Fruit fly (Drosophila melanogaster): ENCODE data around the gene CG11698.

CG11698 gene

DNA sequence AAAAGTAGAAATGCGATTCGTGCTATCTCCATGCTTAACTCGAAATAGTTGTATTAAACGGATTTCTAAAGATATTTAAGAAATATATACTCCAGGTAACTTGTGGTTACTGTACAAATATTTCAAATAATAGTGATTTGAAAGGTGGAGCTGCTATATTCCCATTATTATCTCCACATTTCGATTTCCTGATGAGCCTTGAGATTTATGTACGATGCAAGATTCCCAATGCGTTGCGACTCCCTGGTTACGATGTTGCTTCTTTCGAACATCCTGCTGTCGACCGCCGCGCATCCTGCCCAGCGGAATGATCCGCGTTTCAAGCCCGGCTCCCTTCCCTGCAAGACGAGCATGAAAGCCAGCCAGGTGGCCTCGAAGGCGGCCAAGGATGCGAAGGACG is at the start of gene CG11698, which contains the start of gene CG11694:
CG11698 (plus strand) TSS at position 152 of the 400 bp plus-strand sequence.
CG11694 (minus strand) TSS at position 101 of the 400 bp plus-strand sequence.
- TF ChIP-seq Dll (optimal IDR thresholded peaks at IDR 0.05) (no peak), EcR (GFP tag; optimal IDR thresholded peaks at IDR 0.05) (no peak), psq (optimal IDR thresholded peaks at IDR 0.05) (no peak), usp (GFP tag; optimal IDR thresholded peaks at IDR 0.05) (no peak), CG8478 (optimal IDR thresholded peaks at IDR 0.05) (no peak), pan (optimal IDR thresholded peaks at IDR 0.05) (no peak)

DNA sequence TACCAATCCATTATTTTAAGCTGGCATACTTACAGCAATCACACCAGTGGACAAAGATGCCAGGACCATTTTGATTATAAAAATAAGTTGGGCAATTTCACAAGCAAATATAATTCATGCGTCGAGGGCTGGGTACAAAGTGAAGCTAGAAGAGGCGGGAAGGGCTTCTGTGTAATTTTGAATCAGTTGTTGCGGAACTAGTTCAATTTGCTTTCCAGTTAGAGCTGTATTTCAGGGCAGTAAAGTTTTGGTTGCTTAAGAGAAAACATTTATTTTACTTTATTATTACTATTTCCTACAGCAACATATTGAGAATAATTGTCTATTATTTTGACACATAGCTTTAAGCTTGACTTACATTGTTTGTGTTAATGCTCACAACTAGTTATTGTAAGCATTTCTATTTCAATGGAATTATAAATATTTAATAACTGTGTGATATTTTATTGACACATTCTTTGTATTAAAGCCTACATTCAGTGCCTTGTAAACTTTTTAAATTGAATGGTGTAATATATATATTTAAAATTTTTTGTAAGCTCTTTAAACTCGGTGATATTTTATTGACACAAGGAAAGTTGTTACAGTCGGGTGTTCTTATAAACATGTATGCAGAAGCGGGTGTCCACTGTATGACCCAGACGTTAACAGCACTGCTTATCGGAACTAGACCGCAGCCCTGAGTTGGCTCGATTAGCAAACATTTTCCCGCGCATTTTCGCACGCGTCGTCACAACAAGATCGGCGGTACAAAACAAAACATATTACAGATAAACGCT is 47.5 kb upstream of the CG11698 start, which contains the start of the genes RPA1 and Mcm2:
RPA1 (minus strand) TSS at position 150 of the 779 bp plus-strand sequence.
Mcm2 (plus strand) TSS at position 669 of the 779 bp plus-strand sequence.
- TF ChIP-seq EcR (GFP tag; optimal IDR thresholded peaks at IDR 0.05) (no peak), usp (GFP tag; optimal IDR thresholded peaks at IDR 0.05) (no peak), pan (optimal IDR thresholded peaks at IDR 0.05) (no peak), psq (optimal IDR thresholded peaks at IDR 0.05) (no peak), Dll (optimal IDR thresholded peaks at IDR 0.05) (no peak), CG8478 (optimal IDR thresholded peaks at IDR 0.05) (no peak)

DNA sequence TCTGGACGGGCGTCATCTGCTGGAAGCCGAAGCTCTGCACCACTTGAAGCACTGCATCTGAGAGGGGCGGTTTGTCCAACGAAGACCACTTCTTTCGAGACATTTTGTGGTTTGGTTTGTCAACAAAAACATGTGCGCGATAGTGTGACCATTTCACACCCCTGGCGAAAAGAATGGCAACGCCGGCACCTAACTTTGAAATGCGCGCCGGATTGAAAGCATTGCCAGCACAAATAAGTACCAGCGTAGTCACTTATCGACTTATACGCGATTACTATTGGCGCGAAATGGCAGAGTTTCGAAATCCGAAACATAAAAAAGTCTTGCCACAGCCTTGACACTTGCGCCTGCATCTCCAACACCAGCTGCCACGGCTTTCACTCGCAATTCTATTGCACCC is 42.2 kb upstream of the CG11698 start, which contains the start of gene CG9630:
CG9630 (minus strand) TSS at position 157 of the 400 bp plus-strand sequence.
- TF ChIP-seq usp (GFP tag; optimal IDR thresholded peaks at IDR 0.05): no peak
- TF ChIP-seq pan (optimal IDR thresholded peaks at IDR 0.05): no peak
- no peak for TF ChIP-seq psq (optimal IDR thresholded peaks at IDR 0.05)
- TF ChIP-seq CG8478 (optimal IDR thresholded peaks at IDR 0.05): no peak
- TF ChIP-seq Dll (optimal IDR thresholded peaks at IDR 0.05): no peak
- TF ChIP-seq EcR (GFP tag; optimal IDR thresholded peaks at IDR 0.05): no peak

DNA sequence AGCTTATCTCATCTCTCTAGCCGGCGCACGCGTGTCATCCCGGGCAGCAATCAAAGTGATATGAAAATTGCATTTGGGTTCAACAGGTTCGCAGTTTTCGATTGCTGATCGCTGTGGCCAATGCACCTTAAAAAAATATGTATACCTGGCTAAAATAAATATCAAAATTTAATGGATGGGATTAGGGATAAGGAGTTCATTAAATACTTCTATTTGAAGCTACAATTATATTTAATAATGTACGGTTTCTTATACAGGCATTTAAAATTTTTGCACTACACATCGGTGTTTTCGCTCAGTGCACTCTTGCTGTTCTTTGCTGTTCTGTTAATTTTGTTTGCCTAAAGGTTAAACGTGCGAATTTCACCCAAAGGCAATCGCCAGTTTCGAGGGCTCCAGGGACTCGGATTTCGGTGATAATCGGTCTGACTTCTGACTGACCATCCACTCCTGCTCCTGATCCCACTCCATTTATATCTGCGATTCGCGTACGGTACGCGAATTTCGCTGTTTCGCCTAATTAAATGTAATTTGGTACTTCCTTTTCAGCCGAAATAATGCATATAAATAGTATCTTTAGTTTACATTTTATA is 39.3 kb upstream of the CG11698 start:
- no peak for TF ChIP-seq psq (optimal IDR thresholded peaks at IDR 0.05)
- no peak for TF ChIP-seq usp (GFP tag; optimal IDR thresholded peaks at IDR 0.05)
- no peak for TF ChIP-seq EcR (GFP tag; optimal IDR thresholded peaks at IDR 0.05)
- no peak for TF ChIP-seq Dll (optimal IDR thresholded peaks at IDR 0.05)
- no peak for TF ChIP-seq pan (optimal IDR thresholded peaks at IDR 0.05)

DNA sequence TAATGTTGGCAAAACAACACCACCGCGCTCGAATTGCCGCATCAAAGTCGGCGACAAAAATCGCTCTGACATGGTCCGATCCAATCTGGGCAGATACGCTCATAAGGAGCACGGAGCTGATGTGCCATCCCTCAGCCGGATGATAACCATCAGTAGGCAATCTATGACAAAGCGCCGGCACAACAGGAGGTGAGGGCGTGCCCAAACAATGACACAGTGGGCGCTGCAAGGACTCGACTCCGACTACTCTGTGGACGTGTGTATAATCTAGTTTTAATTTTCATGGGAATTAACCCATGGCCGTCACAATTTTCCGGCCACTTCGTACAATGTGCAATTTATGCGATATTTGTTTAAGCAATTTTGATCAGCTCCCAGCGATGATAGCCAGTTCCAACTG is 37.0 kb upstream of the CG11698 start:
- TF ChIP-seq psq (optimal IDR thresholded peaks at IDR 0.05) (no peak), usp (GFP tag; optimal IDR thresholded peaks at IDR 0.05) (no peak), Dll (optimal IDR thresholded peaks at IDR 0.05) (no peak), CG8478 (optimal IDR thresholded peaks at IDR 0.05) (no peak), EcR (GFP tag; optimal IDR thresholded peaks at IDR 0.05) (no peak), pan (optimal IDR thresholded peaks at IDR 0.05) (no peak)

DNA sequence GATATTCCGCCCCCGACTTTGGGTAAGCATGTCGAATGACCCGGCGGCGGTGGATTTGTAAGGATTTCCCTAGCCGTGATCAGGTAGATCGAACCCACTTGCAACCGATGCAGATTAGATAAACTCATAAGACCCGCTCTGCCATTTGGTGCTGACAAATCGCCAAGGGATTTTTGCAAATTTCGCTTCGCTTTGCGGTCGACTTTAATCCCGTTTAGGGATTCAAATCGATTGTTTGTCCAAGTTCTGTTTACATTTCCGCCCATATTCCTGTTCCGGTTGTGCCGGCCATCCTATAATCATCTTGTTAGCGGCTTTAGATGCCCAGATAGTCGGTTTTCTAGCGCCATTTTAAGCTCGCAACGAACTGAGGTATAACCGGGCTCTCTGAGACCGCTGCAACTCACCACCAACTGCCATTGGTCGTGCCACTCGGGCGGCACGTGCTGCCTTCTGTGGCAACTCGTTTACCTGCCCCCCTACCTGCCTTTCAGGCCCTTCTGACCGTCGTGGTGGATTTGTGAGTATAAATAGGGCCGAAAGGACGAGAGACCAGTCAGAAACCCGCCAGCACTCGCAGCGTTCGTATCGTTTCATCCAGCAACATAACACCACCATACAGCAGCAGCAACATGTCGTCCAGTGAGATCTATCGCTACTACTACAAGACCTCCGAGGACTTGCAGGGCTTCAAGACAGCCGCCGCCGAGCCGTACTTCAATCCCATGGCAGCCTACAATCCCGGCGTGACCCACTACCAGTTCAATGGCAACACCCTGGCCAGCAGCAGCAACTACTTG is 34.3 kb upstream of the CG11698 start, which contains the start of gene ato:
ato (plus strand) TSS at position 559 of the 800 bp plus-strand sequence.
- TF ChIP-seq CG8478 (optimal IDR thresholded peaks at IDR 0.05) (no peak), pan (optimal IDR thresholded peaks at IDR 0.05) (no peak), psq (optimal IDR thresholded peaks at IDR 0.05) (no peak), usp (GFP tag; optimal IDR thresholded peaks at IDR 0.05) (no peak), EcR (GFP tag; optimal IDR thresholded peaks at IDR 0.05) (no peak), Dll (optimal IDR thresholded peaks at IDR 0.05) (no peak)

DNA sequence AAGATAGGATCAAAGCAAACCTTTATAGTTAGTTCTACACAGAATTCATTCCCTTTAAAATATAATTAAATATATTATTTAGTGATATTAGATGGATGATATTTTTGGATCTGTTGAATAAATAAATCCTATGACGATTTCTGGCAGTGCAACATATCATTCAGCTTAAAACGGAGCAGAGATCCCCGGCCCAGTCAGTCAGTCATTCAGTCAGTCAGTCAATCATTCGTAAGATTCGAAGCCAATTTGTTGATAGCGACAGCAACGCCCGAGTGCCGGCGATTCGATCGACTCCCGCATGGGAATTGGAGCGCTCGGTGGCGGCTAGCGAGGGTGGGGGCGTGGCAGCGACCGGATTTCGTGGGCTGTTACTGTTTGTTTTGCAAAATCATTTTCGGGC is 32.0 kb upstream of the CG11698 start:
- TF ChIP-seq pan (optimal IDR thresholded peaks at IDR 0.05) (no peak), usp (GFP tag; optimal IDR thresholded peaks at IDR 0.05) (no peak)

DNA sequence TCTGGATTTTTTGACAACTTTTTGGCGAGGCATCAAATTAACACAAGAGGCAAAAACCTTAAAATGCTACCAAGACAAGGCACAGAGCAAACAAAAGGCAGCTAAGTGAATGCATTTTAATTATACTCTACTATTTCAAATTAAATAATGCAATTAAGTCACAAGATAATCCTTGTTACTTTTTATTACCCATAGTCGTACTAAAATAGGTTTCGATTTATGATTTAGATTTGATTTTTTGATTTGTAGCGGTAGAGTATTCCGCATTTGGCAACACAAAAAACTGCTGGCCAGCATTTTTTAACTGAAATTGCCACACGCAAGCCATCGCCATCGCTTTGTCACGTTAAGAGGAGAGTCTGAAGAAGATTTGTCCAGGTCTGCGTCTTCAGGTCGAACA is 29.3 kb upstream of the CG11698 start:
- TF ChIP-seq pan (optimal IDR thresholded peaks at IDR 0.05) (no peak), CG8478 (optimal IDR thresholded peaks at IDR 0.05) (no peak), psq (optimal IDR thresholded peaks at IDR 0.05) (no peak), Dll (optimal IDR thresholded peaks at IDR 0.05) (no peak), EcR (GFP tag; optimal IDR thresholded peaks at IDR 0.05) (no peak), usp (GFP tag; optimal IDR thresholded peaks at IDR 0.05) (no peak)

DNA sequence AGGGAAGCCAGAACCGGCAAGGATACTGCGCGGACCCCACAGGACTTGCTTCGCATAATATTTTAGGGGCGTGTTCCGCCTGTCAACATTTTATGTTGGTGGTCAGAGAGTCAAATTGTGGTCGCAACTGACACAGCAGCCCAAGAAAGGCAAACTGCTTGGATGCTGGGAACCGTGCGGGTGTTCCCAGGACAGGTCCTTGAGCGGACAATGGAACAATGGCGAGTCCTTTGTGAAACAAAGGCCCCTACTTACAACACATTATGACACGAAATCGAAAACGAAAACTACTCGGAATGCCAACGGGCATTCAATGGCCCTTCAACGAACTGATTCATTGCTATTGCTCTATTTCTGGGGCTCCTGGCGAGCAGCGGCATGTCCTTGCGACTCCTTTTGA is 27.8 kb upstream of the CG11698 start:
- no peak for TF ChIP-seq CG8478 (optimal IDR thresholded peaks at IDR 0.05)
- no peak for TF ChIP-seq pan (optimal IDR thresholded peaks at IDR 0.05)
- TF ChIP-seq Dll (optimal IDR thresholded peaks at IDR 0.05): no peak
- no peak for TF ChIP-seq usp (GFP tag; optimal IDR thresholded peaks at IDR 0.05)
- no peak for TF ChIP-seq EcR (GFP tag; optimal IDR thresholded peaks at IDR 0.05)
- TF ChIP-seq psq (optimal IDR thresholded peaks at IDR 0.05): no peak

DNA sequence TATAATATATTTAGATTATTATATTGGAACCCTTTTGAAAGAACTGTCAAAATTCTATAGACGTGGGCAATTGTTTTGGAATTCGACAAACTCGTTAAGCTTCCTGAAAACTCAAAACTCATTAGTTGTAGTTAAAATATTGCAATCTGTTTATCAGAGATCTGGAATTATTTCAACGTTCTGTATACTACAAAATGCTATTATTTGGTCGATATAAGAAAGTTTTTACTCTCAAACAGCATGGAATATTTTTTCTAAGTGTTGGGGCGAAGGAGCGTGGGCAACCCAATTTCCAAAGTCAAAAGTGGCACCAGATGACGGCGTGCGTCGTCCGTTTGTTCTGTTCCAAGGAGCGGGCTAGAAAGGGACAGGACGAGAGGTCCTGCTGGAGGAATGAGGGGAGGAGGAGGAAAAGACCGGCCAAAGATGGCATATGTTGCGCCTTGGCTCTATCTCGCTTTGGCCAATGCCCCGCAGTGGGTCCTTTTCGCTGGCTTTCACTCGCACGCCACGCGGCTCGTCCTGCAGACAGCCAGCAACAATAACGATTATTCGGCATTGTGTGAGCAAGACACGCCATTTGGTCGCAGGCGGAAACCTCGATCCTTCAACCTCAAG is 26.2 kb upstream of the CG11698 start:
- TF ChIP-seq CG8478 (optimal IDR thresholded peaks at IDR 0.05) (no peak), Dll (optimal IDR thresholded peaks at IDR 0.05) (no peak), usp (GFP tag; optimal IDR thresholded peaks at IDR 0.05) (no peak), pan (optimal IDR thresholded peaks at IDR 0.05) (no peak), EcR (GFP tag; optimal IDR thresholded peaks at IDR 0.05) (no peak), psq (optimal IDR thresholded peaks at IDR 0.05) (no peak)

DNA sequence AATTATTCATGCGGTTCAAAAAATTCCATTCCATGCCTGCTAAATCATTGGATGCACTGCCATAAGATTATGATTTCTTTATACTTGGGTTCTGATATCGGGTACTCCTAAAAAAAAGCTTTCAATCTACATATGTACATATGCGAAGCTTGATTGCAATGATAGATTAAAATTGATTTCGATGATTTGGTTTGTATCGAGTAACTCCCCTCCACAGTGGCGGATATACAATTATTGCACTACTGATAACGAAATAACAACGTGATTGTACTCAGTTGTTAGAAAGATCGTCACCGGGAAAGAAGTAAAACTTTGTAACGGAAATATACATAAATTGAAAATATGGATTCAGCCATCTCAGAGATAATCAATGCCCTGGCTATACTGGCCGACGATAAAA is 24.3 kb upstream of the CG11698 start, which contains the start of gene Nazo:
Nazo (plus strand) TSS at position 180 of the 400 bp plus-strand sequence.
- TF ChIP-seq usp (GFP tag; optimal IDR thresholded peaks at IDR 0.05) (no peak), Dll (optimal IDR thresholded peaks at IDR 0.05) (no peak), pan (optimal IDR thresholded peaks at IDR 0.05) (no peak), EcR (GFP tag; optimal IDR thresholded peaks at IDR 0.05) (no peak), CG8478 (optimal IDR thresholded peaks at IDR 0.05) (no peak), psq (optimal IDR thresholded peaks at IDR 0.05) (no peak)
